Worm (Caenorhabditis elegans) whole organism, L4 larva: ENCODE data around the gene smg-7.

ENCODE experiments used
- F37D6.2 ChIP-seq: sonication (generic microtip); optimal IDR thresholded peaks from 2 replicates; lab custom pipeline; 2016; ENCODE audit warnings: mild to moderate bottlenecking, missing genetic modification characterization, missing compliant biosample characterization
- Y48G9A.11 ChIP-seq: fragments of 200-800 bp; sonication (Bioruptor generic); IDR thresholded peaks from 2 replicates; pipeline ENCODE4 v1.3.6; 2022; ENCODE audit warnings: missing genetic modification reagents, missing genetic modification characterization, missing compliant biosample characterization
- Y75B8A.6 ChIP-seq: fragments of 200-800 bp; sonication (Bioruptor generic); IDR thresholded peaks from 2 replicates; pipeline ENCODE4 v1.3.6; 2022; ENCODE audit warnings: missing genetic modification reagents, missing genetic modification characterization, missing compliant biosample characterization
- ZK546.5 ChIP-seq, 2 experiments: sonication (generic microtip); optimal IDR thresholded peaks; 2 replicates each; lab custom pipeline; 2017; ENCODE audit warnings: missing biosample characterization in 2 of 2, missing genetic modification characterization in 2 of 2
- aha-1 ChIP-seq: fragments of 150-350 bp; peaks from one replicate; lab custom pipeline; 2014; ENCODE audit warnings: missing biosample characterization, missing genetic modification characterization
- aly-2 ChIP-seq: sonication (generic microtip); optimal IDR thresholded peaks from 2 replicates; lab custom pipeline; 2018; ENCODE audit warnings: missing biosample characterization, missing genetic modification characterization
- attf-4 ChIP-seq: sonication (generic microtip); optimal IDR thresholded peaks from 3 replicates; lab custom pipeline; 2017; ENCODE audit warnings: missing biosample characterization, missing genetic modification characterization
- ceh-32 ChIP-seq: sonication (generic microtip); optimal IDR thresholded peaks from 2 replicates; lab custom pipeline; 2016; ENCODE audit warnings: mild to moderate bottlenecking, missing genetic modification characterization, missing compliant biosample characterization; ENCODE audit not compliant: poor library complexity
- ceh-82 ChIP-seq: sonication (generic microtip); optimal IDR thresholded peaks from 2 replicates; lab custom pipeline; 2017; ENCODE audit warnings: missing biosample characterization, missing genetic modification characterization
- ces-1 ChIP-seq: fragments of 150-350 bp; sonication (generic microtip); optimal IDR thresholded peaks from 4 replicates; lab custom pipeline; 2014; ENCODE audit warnings: missing biosample characterization, missing genetic modification reagents, missing genetic modification characterization
- cey-2 ChIP-seq: sonication (generic microtip); optimal IDR thresholded peaks from 3 replicates; lab custom pipeline; 2017; ENCODE audit warnings: missing genetic modification characterization, mild to moderate bottlenecking, missing compliant biosample characterization, antibody characterized with exemption, borderline replicate concordance; ENCODE audit not compliant: insufficient read depth
- ctbp-1 ChIP-seq: fragments of 200-800 bp; sonication (Bioruptor generic); IDR thresholded peaks from 2 replicates; pipeline ENCODE4 v1.3.6; 2022; ENCODE audit warnings: missing genetic modification reagents, missing genetic modification characterization, missing compliant biosample characterization
- daf-19 ChIP-seq: fragments of 200-800 bp; sonication (Bioruptor generic); conservative IDR thresholded peaks from 2 replicates; pipeline ENCODE4 v1.3.6; 2022; ENCODE audit warnings: missing genetic modification characterization, missing compliant biosample characterization
- daf-8 ChIP-seq: fragments of 200-800 bp; sonication (Bioruptor generic); IDR thresholded peaks from 2 replicates; pipeline ENCODE4 v1.3.6; 2022; ENCODE audit warnings: missing genetic modification characterization, missing compliant biosample characterization
- dmd-6 ChIP-seq: fragments of 200-800 bp; sonication (Bioruptor generic); IDR thresholded peaks from 2 replicates; pipeline ENCODE4 v1.3.6; 2022; ENCODE audit warnings: missing genetic modification reagents, missing genetic modification characterization, missing compliant biosample characterization
- dmd-9 ChIP-seq: fragments of 200-800 bp; sonication (Bioruptor generic); IDR thresholded peaks from 2 replicates; pipeline ENCODE4 v1.3.6; 2022; ENCODE audit warnings: missing genetic modification reagents, missing genetic modification characterization, missing compliant biosample characterization
- duxl-1 ChIP-seq: sonication (generic microtip); optimal IDR thresholded peaks from 2 replicates; lab custom pipeline; 2016; ENCODE audit warnings: mild to moderate bottlenecking, missing genetic modification characterization, moderate library complexity, missing compliant biosample characterization; ENCODE audit not compliant: poor library complexity
- egl-27 ChIP-seq: sonication (generic microtip); optimal IDR thresholded peaks from 3 replicates; lab custom pipeline; 2017; ENCODE audit warnings: missing biosample characterization, missing genetic modification reagents, missing genetic modification characterization
- fkh-10 ChIP-seq: fragments of 150-350 bp; optimal IDR thresholded peaks from 2 replicates; lab custom pipeline; 2014; ENCODE audit warnings: missing biosample characterization, missing genetic modification reagents, missing genetic modification characterization
- hif-1 ChIP-seq, 2 experiments: sonication (generic microtip); optimal IDR thresholded peaks; 2 replicates each; lab custom pipeline; 2016 to 2017; ENCODE audit warnings: missing compliant biosample characterization in 2 of 2, missing genetic modification characterization in 2 of 2, missing genetic modification reagents in 2 of 2, missing genotype in 2 of 2, mild to moderate bottlenecking in 1 of 2
- lin-1 ChIP-seq: fragments of 200-800 bp; sonication (Bioruptor generic); IDR thresholded peaks from 2 replicates; pipeline ENCODE4 v1.3.6; 2022; ENCODE audit warnings: missing genetic modification reagents, missing genetic modification characterization, missing compliant biosample characterization
- lin-38 ChIP-seq: fragments of 200-800 bp; sonication (Bioruptor generic); IDR thresholded peaks from 2 replicates; pipeline ENCODE4 v1.3.6; 2022; ENCODE audit warnings: missing genetic modification reagents, missing genetic modification characterization, missing compliant biosample characterization
- lsy-2 ChIP-seq, 2 experiments: fragments of 150-350 bp in 1 of 2; sonication (generic microtip) in 1 of 2; optimal IDR thresholded peaks; 2 replicates each; lab custom pipeline; 2014 to 2017; ENCODE audit warnings: missing biosample characterization in 2 of 2, missing genetic modification characterization in 2 of 2
- mdl-1 ChIP-seq, 2 experiments: fragments of 150-350 bp in 1 of 2; sonication (generic microtip) in 1 of 2; optimal IDR thresholded peaks; 2 replicates each; lab custom pipeline; 2014 to 2017; ENCODE audit warnings: missing biosample characterization in 2 of 2, missing genetic modification characterization in 2 of 2
- mes-2 ChIP-seq: sonication (generic microtip); optimal IDR thresholded peaks from 2 replicates; lab custom pipeline; 2016; ENCODE audit warnings: missing genotype, mild to moderate bottlenecking, missing genetic modification characterization, missing compliant biosample characterization; ENCODE audit not compliant: poor library complexity, severe bottlenecking
- nhr-28 ChIP-seq: fragments of 150-350 bp; optimal IDR thresholded peaks from 2 replicates; lab custom pipeline; 2014; ENCODE audit warnings: missing biosample characterization, missing genetic modification characterization
- nhr-48 ChIP-seq: sonication (generic microtip); optimal IDR thresholded peaks from 2 replicates; lab custom pipeline; 2016; ENCODE audit warnings: mild to moderate bottlenecking, missing genetic modification characterization, missing compliant biosample characterization
- pha-4 ChIP-seq, 2 experiments: fragments of 150-350 bp in 1 of 2; fragments of 200-800 bp in 1 of 2; sonication (Bioruptor generic) in 1 of 2; IDR thresholded peaks in 1 of 2; optimal IDR thresholded peaks in 1 of 2; 2 replicates each; pipeline versions ENCODE4 v1.3.6 to Lab custom; 2014 to 2022; ENCODE audit warnings: missing genetic modification characterization in 2 of 2, missing genetic modification reagents in 2 of 2, missing biosample characterization in 1 of 2, missing compliant biosample characterization in 1 of 2
- pqm-1 ChIP-seq: sonication (generic microtip); optimal IDR thresholded peaks from 2 replicates; lab custom pipeline; 2017; ENCODE audit warnings: missing biosample characterization, missing genetic modification characterization
- sdz-12 ChIP-seq: fragments of 200-800 bp; sonication (Bioruptor generic); optimal IDR thresholded peaks from 2 replicates; lab custom pipeline; 2018; ENCODE audit warnings: mild to moderate bottlenecking, missing genetic modification characterization, missing compliant biosample characterization
- set-16 ChIP-seq: fragments of 200-800 bp; sonication (Bioruptor generic); IDR thresholded peaks from 2 replicates; pipeline ENCODE4 v1.3.6; 2022; ENCODE audit warnings: missing genetic modification reagents, missing genetic modification characterization, missing compliant biosample characterization
- snpc-4 ChIP-seq: fragments of 150-350 bp; optimal IDR thresholded peaks from 2 replicates; lab custom pipeline; 2014; ENCODE audit warnings: missing biosample characterization, missing genetic modification characterization
- spr-1 ChIP-seq: sonication (generic microtip); optimal IDR thresholded peaks from 2 replicates; lab custom pipeline; 2016; ENCODE audit warnings: mild to moderate bottlenecking, missing genetic modification characterization, missing compliant biosample characterization
- spr-3 ChIP-seq: fragments of 200-800 bp; sonication (Bioruptor generic); optimal IDR thresholded peaks from 2 replicates; lab custom pipeline; 2018; ENCODE audit warnings: mild to moderate bottlenecking, missing genetic modification characterization, missing compliant biosample characterization
- tag-97 ChIP-seq: fragments of 200-800 bp; sonication (Bioruptor generic); IDR thresholded peaks from 2 replicates; pipeline ENCODE4 v1.3.6; 2022; ENCODE audit warnings: missing genetic modification characterization, missing compliant biosample characterization
- unc-130 ChIP-seq: sonication (generic microtip); optimal IDR thresholded peaks from 2 replicates; lab custom pipeline; 2016; ENCODE audit warnings: missing genetic modification reagents, missing genetic modification characterization, missing compliant biosample characterization
- unc-62 ChIP-seq, 3 experiments: fragments of 150-350 bp in 1 of 3; sonication (generic microtip); optimal IDR thresholded peaks in 2 of 3; peaks in 1 of 3; 1 replicate in 1 of 3; 2 replicates in 2 of 3; lab custom pipeline; 2014 to 2017; ENCODE audit warnings: missing biosample characterization in 3 of 3, missing genetic modification characterization in 3 of 3, missing genetic modification reagents in 3 of 3, missing genotype in 1 of 3
- zfp-3 ChIP-seq: fragments of 200-800 bp; sonication (Bioruptor generic); conservative IDR thresholded peaks from 2 replicates; pipeline ENCODE4 v1.3.6; 2022; ENCODE audit warnings: missing genetic modification reagents, missing genetic modification characterization, missing compliant biosample characterization
- zip-11 ChIP-seq: fragments of 200-800 bp; sonication (Bioruptor generic); IDR thresholded peaks from 2 replicates; pipeline ENCODE4 v1.3.6; 2022; ENCODE audit warnings: missing genetic modification characterization, missing compliant biosample characterization
- ztf-11 ChIP-seq: fragments of 150-350 bp; optimal IDR thresholded peaks from 2 replicates; lab custom pipeline; 2014; ENCODE audit warnings: missing biosample characterization, missing genetic modification characterization

smg-7 gene

DNA sequence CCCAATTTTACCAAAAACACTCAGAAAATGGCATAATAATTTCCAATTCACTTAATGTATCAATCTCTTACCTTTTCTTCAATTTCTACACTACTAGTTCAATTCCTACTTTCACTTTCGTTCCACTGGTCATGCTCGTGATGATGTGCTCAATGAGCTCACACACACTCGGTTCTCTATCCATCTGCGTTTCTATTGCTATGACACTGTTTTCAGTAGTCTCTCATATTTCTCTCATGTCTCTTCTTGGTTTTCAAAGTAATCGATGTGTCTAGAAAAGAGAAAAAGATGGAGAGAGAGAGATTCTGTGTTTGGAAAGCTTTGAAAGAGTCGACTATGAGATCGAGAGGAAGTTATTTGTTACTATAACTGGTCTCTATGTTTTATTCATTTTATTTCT is 25.0 kb upstream of the smg-7 start (continued):
- peak in 1 of 2 experiments; percentile 18 for TF ChIP-seq hif-1 (tag; optimal IDR thresholded peaks at IDR 0.05; lab: Kevin White, UChicago)
- no peak for TF ChIP-seq attf-4 (tag; lab: Kevin White, UChicago)
- TF ChIP-seq lsy-2 (tag; optimal IDR thresholded peaks at IDR 0.05; lab: Kevin White, UChicago) = peak; percentile 23 to 77
- TF ChIP-seq mdl-1 (tag; optimal IDR thresholded peaks at IDR 0.05; lab: Kevin White, UChicago) = peak in 1 of 2 experiments; percentile 69
- TF ChIP-seq dmd-6 = peak; percentile 20; the same call in 1 of the 2 replicates

DNA sequence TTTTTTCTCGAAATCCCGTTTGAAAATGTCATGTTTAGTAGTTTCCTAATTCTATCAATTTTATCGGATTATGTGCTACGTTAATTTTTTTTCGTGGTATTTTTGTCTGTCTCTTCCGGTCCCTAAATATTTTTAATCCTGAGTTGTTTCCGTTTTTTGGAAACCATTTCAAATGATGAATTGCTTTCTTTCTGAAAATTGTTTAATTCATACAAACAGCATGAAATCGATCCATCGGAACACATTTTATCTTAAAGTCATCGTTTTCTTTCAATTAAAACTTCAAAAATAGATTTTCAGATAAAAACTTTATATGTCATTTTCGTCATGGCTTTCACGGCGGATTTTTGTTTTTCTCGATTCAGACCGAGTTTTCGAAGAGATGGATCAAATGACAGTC is 20.2 kb upstream of the smg-7 start, which contains the start of gene spd-3:
spd-3 (plus strand) TSS at position 301 of the 400 bp plus-strand sequence.
- TF ChIP-seq aha-1 (tag; lab: Kevin White, UChicago) (peak; percentile 12), lin-38 (GFP tag; lab: Robert Waterston, UW) (0 out of 2 replicates have a peak, but pooled peaks have one; percentile 12), set-16 (GFP tag; lab: Robert Waterston, UW) (no peak)

DNA sequence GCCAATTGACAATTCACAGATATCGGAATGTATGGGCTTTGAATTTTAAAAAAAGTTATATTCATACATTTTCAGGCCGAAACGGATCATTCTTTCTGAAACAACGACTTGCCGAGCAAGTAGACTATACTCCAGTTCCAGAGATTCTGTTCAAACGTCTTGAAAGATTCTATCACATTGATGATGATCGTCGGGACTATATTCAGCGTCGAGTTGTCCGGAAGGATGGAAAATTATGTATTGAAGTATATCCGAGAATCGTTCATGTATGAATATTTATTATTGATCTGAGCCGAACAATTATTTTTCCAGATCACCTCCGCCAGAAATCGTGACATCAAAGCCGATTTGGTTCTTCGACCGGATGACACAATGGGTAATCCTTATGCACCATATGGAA is 15.4 kb upstream of the smg-7 start:
- TF ChIP-seq aha-1 (tag; lab: Kevin White, UChicago) (peak; percentile 91), unc-62 (GFP tag; optimal IDR thresholded peaks at IDR 0.05 in 1 of 2; lab: Kevin White, UChicago) (peak in 1 of 2 experiments; percentile 16), unc-62 (tag; optimal IDR thresholded peaks at IDR 0.05; lab: Kevin White, UChicago) (no peak), daf-19 (GFP tag; lab: Robert Waterston, UW) (no peak), Y48G9A.11 (GFP tag; lab: Robert Waterston, UW) (no peak)

DNA sequence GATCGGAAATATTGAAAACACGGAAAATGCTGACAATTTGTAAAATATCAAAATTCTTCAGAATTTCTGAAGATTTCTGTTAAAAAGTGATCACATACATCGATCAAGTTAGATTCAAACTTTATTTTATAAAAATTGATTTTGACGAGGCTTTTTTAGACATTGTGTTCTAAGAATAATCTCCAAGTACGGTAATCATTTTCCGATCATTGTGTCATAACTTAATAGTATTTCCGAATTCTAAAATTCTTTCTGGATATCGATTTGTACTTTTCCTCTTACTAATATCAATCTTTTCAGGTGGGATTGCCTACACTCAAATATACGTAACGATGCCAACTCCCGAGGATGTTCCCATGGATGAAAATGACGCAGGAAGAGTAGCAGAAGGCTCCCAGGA is 14.8 kb upstream of the smg-7 start, which contains the start of gene usp-4:
usp-4 (plus strand) TSS at position 301 of the 400 bp plus-strand sequence.
- TF ChIP-seq fkh-10 (GFP tag; lab: Kevin White, UChicago) (no peak), dmd-9 (GFP tag; lab: Robert Waterston, UW) (no peak), zfp-3 (GFP tag; lab: Robert Waterston, UW) (no peak), Y75B8A.6 (GFP tag; lab: Robert Waterston, UW) (no peak), duxl-1 (tag; lab: Kevin White, UChicago) (no peak), ces-1 (GFP tag; lab: Kevin White, UChicago) (no peak), lin-1 (no peak), daf-8 (GFP tag; lab: Robert Waterston, UW) (no peak), lsy-2 (tag; optimal IDR thresholded peaks at IDR 0.05; lab: Kevin White, UChicago) (no peak), lin-38 (GFP tag; lab: Robert Waterston, UW) (no peak), pqm-1 (tag; lab: Kevin White, UChicago) (no peak), aly-2 (tag; lab: Kevin White, UChicago) (no peak), tag-97 (GFP tag; lab: Robert Waterston, UW) (no peak), unc-130 (GFP tag; lab: Kevin White, UChicago) (no peak), sdz-12 (GFP tag; lab: Kevin White, UChicago) (no peak), egl-27 (tag; lab: Kevin White, UChicago) (no peak)
- TF ChIP-seq, all 104 proteins: peak for 0

DNA sequence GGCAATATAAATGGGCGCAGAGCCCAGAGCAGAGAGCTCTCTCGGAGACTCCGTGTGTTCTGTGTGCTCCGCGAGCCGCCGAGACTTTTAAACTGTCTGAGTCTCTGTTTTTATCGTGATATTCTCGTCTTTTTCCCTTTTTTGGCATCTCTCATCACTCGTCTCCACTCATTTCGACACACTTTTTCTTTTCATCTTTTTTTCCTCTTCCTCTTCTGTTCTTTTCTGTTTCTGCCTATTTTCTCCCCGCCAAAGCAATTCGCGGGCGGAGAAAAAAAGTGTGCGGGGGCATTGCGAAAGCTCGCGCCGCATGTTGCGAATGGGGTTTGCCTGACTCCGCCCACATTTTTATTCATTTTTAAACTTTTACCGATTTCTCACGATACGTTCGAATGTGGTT is 14.1 kb upstream of the smg-7 start:
- TF ChIP-seq unc-62 (GFP tag; optimal IDR thresholded peaks at IDR 0.05 in 1 of 2; lab: Kevin White, UChicago) (peak in 1 of 2 experiments; percentile 86), unc-62 (tag; optimal IDR thresholded peaks at IDR 0.05; lab: Kevin White, UChicago) (no peak), lsy-2 (tag; optimal IDR thresholded peaks at IDR 0.05; lab: Kevin White, UChicago) (peak; percentile 65 to 86), pha-4 (GFP tag; IDR thresholded peaks at IDR 0.05; lab: Robert Waterston, UW) (peak; percentile 86), pha-4 (tag; optimal IDR thresholded peaks at IDR 0.05; lab: Kevin White, UChicago) (no peak), nhr-48 (tag; lab: Kevin White, UChicago) (peak; percentile 72), ceh-32 (no peak), set-16 (GFP tag; lab: Robert Waterston, UW) (peak; percentile 71), lin-1 (peak; percentile 59; the same call in 1 of the 2 replicates), spr-1 (peak; percentile 75), nhr-28 (peak; percentile 73), mes-2 (tag; lab: Kevin White, UChicago) (peak; percentile 92), zip-11 (GFP tag; lab: Robert Waterston, UW) (no peak), F37D6.2 (peak; percentile 71), ZK546.5 (tag; optimal IDR thresholded peaks at IDR 0.05; lab: Kevin White, UChicago) (no peak), spr-3 (peak; percentile 34), snpc-4 (tag; lab: Kevin White, UChicago) (no peak), cey-2 (no peak), dmd-9 (GFP tag; lab: Robert Waterston, UW) (no peak), ctbp-1 (GFP tag; lab: Robert Waterston, UW) (peak; percentile 80), ztf-11 (tag; lab: Kevin White, UChicago) (no peak), ceh-82 (no peak), sdz-12 (GFP tag; lab: Kevin White, UChicago) (peak; percentile 36), daf-8 (GFP tag; lab: Robert Waterston, UW) (no peak)
